Worm (Caenorhabditis elegans) whole organism, L2 larva: ENCODE data around the gene F33E11.3.
A peak's percentile ranks its signal among the peaks of the same experiment; 100 is the strongest.

Experiments used
- C34F6.9 ChIP-seq: fragments of 150-350 bp; optimal IDR thresholded peaks from 2 replicates; lab custom pipeline; 2014; ENCODE audit warnings: missing biosample characterization, missing genetic modification characterization
- F13H6.1 ChIP-seq: sonication (generic microtip); optimal IDR thresholded peaks from 2 replicates; lab custom pipeline; 2016; ENCODE audit warnings: missing genetic modification characterization, missing compliant biosample characterization
- R02D3.7 ChIP-seq: fragments of 150-350 bp; optimal IDR thresholded peaks from 2 replicates; lab custom pipeline; 2014; ENCODE audit warnings: missing biosample characterization, missing genetic modification characterization
- Y55F3AM.14 ChIP-seq: fragments of 200-800 bp; sonication (Bioruptor generic); optimal IDR thresholded peaks from 2 replicates; lab custom pipeline; 2018; ENCODE audit warnings: mild to moderate bottlenecking, missing genetic modification characterization, missing compliant biosample characterization
- alr-1 ChIP-seq: fragments of 150-350 bp; optimal IDR thresholded peaks from 2 replicates; lab custom pipeline; 2014; ENCODE audit warnings: missing biosample characterization, missing genetic modification characterization
- aly-2 ChIP-seq: fragments of 150-350 bp; optimal IDR thresholded peaks from 2 replicates; lab custom pipeline; 2014; ENCODE audit warnings: missing biosample characterization, missing genetic modification characterization
- ama-1 ChIP-seq: fragments of 150-350 bp; optimal IDR thresholded peaks from 2 replicates; lab custom pipeline; 2018; ENCODE audit warnings: inconsistent platforms
- blmp-1 ChIP-seq: sonication (generic microtip); optimal IDR thresholded peaks from 2 replicates; lab custom pipeline; 2017; ENCODE audit warnings: missing genetic modification characterization, mild to moderate bottlenecking, missing compliant biosample characterization, antibody characterized with exemption, moderate library complexity; ENCODE audit not compliant: insufficient read depth
- ceh-16 ChIP-seq: fragments of 150-350 bp; optimal IDR thresholded peaks from 2 replicates; lab custom pipeline; 2014; ENCODE audit warnings: missing biosample characterization, missing genetic modification characterization
- crh-2 ChIP-seq: sonication (generic microtip); optimal IDR thresholded peaks from 2 replicates; lab custom pipeline; 2017; ENCODE audit warnings: missing biosample characterization, missing genetic modification characterization
- egl-27 ChIP-seq: sonication (generic microtip); optimal IDR thresholded peaks from 3 replicates; lab custom pipeline; 2017; ENCODE audit warnings: missing biosample characterization, missing genetic modification reagents, missing genetic modification characterization
- elt-3 ChIP-seq: sonication (generic microtip); optimal IDR thresholded peaks from 2 replicates; lab custom pipeline; 2017; ENCODE audit warnings: missing biosample characterization, missing genetic modification characterization
- fos-1 ChIP-seq: fragments of 150-350 bp; optimal IDR thresholded peaks from 2 replicates; lab custom pipeline; 2014; ENCODE audit warnings: missing biosample characterization, missing genetic modification characterization
- gmeb-1 ChIP-seq: fragments of 150-350 bp; optimal IDR thresholded peaks from 2 replicates; lab custom pipeline; 2014; ENCODE audit warnings: missing biosample characterization, missing genetic modification characterization
- lin-13 ChIP-seq: fragments of 150-350 bp; optimal IDR thresholded peaks from 2 replicates; lab custom pipeline; 2014; ENCODE audit warnings: missing biosample characterization, missing genetic modification reagents, missing genetic modification characterization
- lin-39 ChIP-seq: fragments of 150-350 bp; optimal IDR thresholded peaks from 2 replicates; lab custom pipeline; 2014; ENCODE audit warnings: missing biosample characterization, missing genetic modification reagents, missing genetic modification characterization
- lsy-2 ChIP-seq, 2 experiments: fragments of 150-350 bp in 1 of 2; sonication (generic microtip) in 1 of 2; optimal IDR thresholded peaks; 2 replicates each; lab custom pipeline; 2014 to 2017; ENCODE audit warnings: missing biosample characterization in 2 of 2, missing genetic modification characterization in 2 of 2
- mab-5 ChIP-seq: fragments of 150-350 bp; optimal IDR thresholded peaks from 2 replicates; lab custom pipeline; 2014; ENCODE audit warnings: missing biosample characterization, missing genetic modification characterization
- mbf-1 ChIP-seq: sonication (generic microtip); optimal IDR thresholded peaks from 2 replicates; lab custom pipeline; 2017; ENCODE audit warnings: missing biosample characterization, missing genetic modification characterization
- mdl-1 ChIP-seq, 2 experiments: fragments of 150-350 bp in 1 of 2; sonication (generic microtip) in 1 of 2; optimal IDR thresholded peaks; 2 replicates each; lab custom pipeline; 2017; ENCODE audit warnings: missing biosample characterization in 2 of 2, missing genetic modification characterization in 2 of 2
- nhr-11 ChIP-seq: fragments of 150-350 bp; optimal IDR thresholded peaks from 2 replicates; lab custom pipeline; 2014; ENCODE audit warnings: missing biosample characterization, missing genetic modification characterization
- nhr-12 ChIP-seq: fragments of 150-350 bp; optimal IDR thresholded peaks from 2 replicates; lab custom pipeline; 2014; ENCODE audit warnings: missing biosample characterization, missing genetic modification characterization
- nhr-129 ChIP-seq: fragments of 150-350 bp; optimal IDR thresholded peaks from 2 replicates; lab custom pipeline; 2014; ENCODE audit warnings: missing biosample characterization, missing genetic modification characterization
- nhr-21 ChIP-seq: fragments of 150-350 bp; optimal IDR thresholded peaks from 2 replicates; lab custom pipeline; 2014; ENCODE audit warnings: missing biosample characterization, missing genetic modification characterization
- nhr-23 ChIP-seq: fragments of 150-350 bp; optimal IDR thresholded peaks from 2 replicates; lab custom pipeline; 2014; ENCODE audit warnings: missing biosample characterization, missing genetic modification reagents, missing genetic modification characterization
- nhr-25 ChIP-seq: fragments of 150-350 bp; sonication (generic microtip); optimal IDR thresholded peaks from 3 replicates; lab custom pipeline; 2014; ENCODE audit warnings: missing biosample characterization, missing genetic modification characterization
- nhr-6 ChIP-seq: fragments of 150-350 bp; optimal IDR thresholded peaks from 2 replicates; lab custom pipeline; 2014; ENCODE audit warnings: missing biosample characterization, missing genetic modification characterization
- nhr-77 ChIP-seq: fragments of 150-350 bp; optimal IDR thresholded peaks from 2 replicates; lab custom pipeline; 2014; ENCODE audit warnings: missing biosample characterization, missing genetic modification characterization
- sem-4 ChIP-seq: fragments of 150-350 bp; optimal IDR thresholded peaks from 2 replicates; lab custom pipeline; 2014; ENCODE audit warnings: missing biosample characterization, missing genetic modification reagents, missing genetic modification characterization
- sma-3 ChIP-seq: sonication (generic microtip); optimal IDR thresholded peaks from 2 replicates; lab custom pipeline; 2016; ENCODE audit warnings: missing genetic modification reagents, missing genetic modification characterization, missing compliant biosample characterization
- sma-9 ChIP-seq, 2 experiments: fragments of 150-350 bp in 1 of 2; sonication (generic microtip) in 1 of 2; optimal IDR thresholded peaks; 2 replicates each; lab custom pipeline; 2014 to 2016; ENCODE audit warnings: missing genetic modification characterization in 2 of 2, mild to moderate bottlenecking in 1 of 2, missing biosample characterization in 1 of 2, missing compliant biosample characterization in 1 of 2, missing genetic modification reagents in 1 of 2, moderate library complexity in 1 of 2
- snpc-4 ChIP-seq: fragments of 150-350 bp; optimal IDR thresholded peaks from 2 replicates; lab custom pipeline; 2014; ENCODE audit warnings: missing biosample characterization, missing genetic modification characterization
- unc-39 ChIP-seq: fragments of 150-350 bp; optimal IDR thresholded peaks from 2 replicates; lab custom pipeline; 2014; ENCODE audit warnings: missing biosample characterization, missing genetic modification characterization
- unc-55 ChIP-seq: fragments of 150-350 bp; sonication (generic microtip); optimal IDR thresholded peaks from 3 replicates; lab custom pipeline; 2014; ENCODE audit warnings: missing biosample characterization, missing genetic modification reagents, missing genetic modification characterization
- zag-1 ChIP-seq: fragments of 150-350 bp; optimal IDR thresholded peaks from 2 replicates; lab custom pipeline; 2014; ENCODE audit warnings: missing biosample characterization, missing genetic modification characterization
- ztf-1 ChIP-seq: fragments of 200-800 bp; sonication (Bioruptor generic); conservative IDR thresholded peaks from 2 replicates; pipeline ENCODE4 v1.3.6; 2022; ENCODE audit warnings: missing genetic modification characterization, missing compliant biosample characterization
- ztf-11 ChIP-seq: sonication (generic microtip); optimal IDR thresholded peaks from 2 replicates; lab custom pipeline; 2017; ENCODE audit warnings: missing biosample characterization, missing genetic modification characterization
- ztf-4 ChIP-seq: fragments of 150-350 bp; optimal IDR thresholded peaks from 2 replicates; lab custom pipeline; 2014; ENCODE audit warnings: missing biosample characterization, missing genetic modification characterization

F33E11.3 gene

ce11 chrV:304613-305012, at the start of gene F33E11.3:
F33E11.3 (minus strand) TSS chrV:304713.
- TF ChIP-seq aly-2: no peak
- peak; percentile 2 for TF ChIP-seq unc-55 (GFP tag; lab: Kevin White, UChicago)
- no peak for TF ChIP-seq alr-1
- TF ChIP-seq nhr-25: no peak

ce11 chrV:351787-352186, 47.3 kb upstream of the F33E11.3 start:
- TF ChIP-seq ztf-11 (tag; lab: Kevin White, UChicago): no peak
- no peak for TF ChIP-seq lin-13 (GFP tag; lab: Kevin White, UChicago)
- no peak for TF ChIP-seq nhr-6 (tag; lab: Kevin White, UChicago)
- no peak for TF ChIP-seq elt-3
- no peak for TF ChIP-seq nhr-12 (tag; lab: Kevin White, UChicago)
- TF ChIP-seq sem-4: no peak
- TF ChIP-seq mbf-1 (tag; lab: Kevin White, UChicago): no peak
- no peak for TF ChIP-seq nhr-77 (tag; lab: Kevin White, UChicago)
- no peak for TF ChIP-seq lin-39 (tag; lab: Kevin White, UChicago)
- TF ChIP-seq zag-1 (tag; lab: Kevin White, UChicago): no peak
- no peak for TF ChIP-seq fos-1 (tag; lab: Kevin White, UChicago)
- no peak for TF ChIP-seq nhr-21 (tag; lab: Kevin White, UChicago)
- TF ChIP-seq lsy-2 (tag; optimal IDR thresholded peaks at IDR 0.05; lab: Kevin White, UChicago): no peak
- TF ChIP-seq alr-1: no peak
- no peak for TF ChIP-seq sma-3 (GFP tag; lab: Kevin White, UChicago)
- no peak for TF ChIP-seq nhr-11 (tag; lab: Kevin White, UChicago)
- TF ChIP-seq aly-2: no peak
- TF ChIP-seq nhr-23 (tag; lab: Kevin White, UChicago): no peak
- TF ChIP-seq blmp-1: no peak
- TF ChIP-seq, all 48 proteins: peak for 0

ce11 chrV:350822-351221, 46.3 kb upstream of the F33E11.3 start:
- TF ChIP-seq alr-1: no peak
- no peak for TF ChIP-seq nhr-129 (tag; lab: Kevin White, UChicago)
- TF ChIP-seq elt-3: no peak
- no peak for TF ChIP-seq snpc-4 (tag; lab: Kevin White, UChicago)
- TF ChIP-seq unc-39: no peak
- TF ChIP-seq C34F6.9 (tag; lab: Kevin White, UChicago): no peak
- no peak for TF ChIP-seq zag-1 (tag; lab: Kevin White, UChicago)

- peak; percentile 23 for TF ChIP-seq nhr-21 (tag; lab: Kevin White, UChicago)
- peak; percentile 84 for TF ChIP-seq nhr-25
- TF ChIP-seq mab-5 (tag; lab: Kevin White, UChicago): peak; percentile 6
- peak; percentile 48 for TF ChIP-seq sma-9 (GFP tag; optimal IDR thresholded peaks at IDR 0.05; lab: Kevin White, UChicago)
- no peak for TF ChIP-seq sma-9 (tag; optimal IDR thresholded peaks at IDR 0.05; lab: Kevin White, UChicago)
- no peak for TF ChIP-seq ztf-1 (GFP tag; lab: Robert Waterston, UW)
- peak; percentile 50 for TF ChIP-seq F13H6.1
- peak; percentile 40 for TF ChIP-seq unc-55 (GFP tag; lab: Kevin White, UChicago)
- peak; percentile 79 for TF ChIP-seq crh-2 (tag; lab: Kevin White, UChicago)
- TF ChIP-seq zag-1 (tag; lab: Kevin White, UChicago): no peak
- TF ChIP-seq Y55F3AM.14 (GFP tag; lab: Kevin White, UChicago): peak; percentile 40
- TF ChIP-seq alr-1: no peak
- TF ChIP-seq nhr-129 (tag; lab: Kevin White, UChicago): peak; percentile 71
- peak; percentile 23 for TF ChIP-seq blmp-1
- TF ChIP-seq nhr-77 (tag; lab: Kevin White, UChicago): no peak
- peak; percentile 57 for TF ChIP-seq ceh-16
- peak; percentile 20 to 73 for TF ChIP-seq lsy-2 (tag; optimal IDR thresholded peaks at IDR 0.05; lab: Kevin White, UChicago)
- TF ChIP-seq lin-13 (GFP tag; lab: Kevin White, UChicago): peak; percentile 53
- no peak for TF ChIP-seq R02D3.7
- TF ChIP-seq gmeb-1: peak; percentile 75
- peak; percentile 55 for TF ChIP-seq sem-4
- peak; percentile 67 for TF ChIP-seq fos-1 (tag; lab: Kevin White, UChicago)
- no peak for TF ChIP-seq egl-27 (tag; lab: Kevin White, UChicago)
- TF ChIP-seq mdl-1 (tag; optimal IDR thresholded peaks at IDR 0.05; lab: Kevin White, UChicago): peak; percentile 59 to 89
- peak; percentile 58 for TF ChIP-seq sma-3 (GFP tag; lab: Kevin White, UChicago)
- TF ChIP-seq ztf-4: peak; percentile 47
- TF ChIP-seq ama-1 (lab: Kevin White, UChicago): peak; percentile 58
- peak; percentile 80 for TF ChIP-seq C34F6.9 (tag; lab: Kevin White, UChicago)
Measured at ce11 chrV:349054-349453, 44.5 kb upstream of the F33E11.3 start, which contains the start of gene atg-9. atg-9 (plus strand) TSS chrV:349385.
